Fruit fly (Drosophila melanogaster) whole organism, adult: ENCODE results near the gene Ugt305A1.
A peak's percentile ranks its signal among the peaks of the same experiment; 100 is the strongest.

Source experiments
- CG11617 ChIP-seq: fragments of 200-800 bp; sonication (Bioruptor generic); optimal IDR thresholded peaks from 2 replicates; lab custom pipeline; 2017; ENCODE audit warnings: mild to moderate bottlenecking, missing biosample characterization, missing genetic modification reagents, missing genetic modification characterization
- CG12768 ChIP-seq: fragments of 200-800 bp; sonication (Bioruptor generic); optimal IDR thresholded peaks from 2 replicates; lab custom pipeline; 2017; ENCODE audit warnings: missing biosample characterization, missing genetic modification characterization, mild to moderate bottlenecking, moderate library complexity, missing genetic modification reagents
- CG14711 ChIP-seq: fragments of 200-800 bp; sonication (Bioruptor generic); optimal IDR thresholded peaks from 2 replicates; lab custom pipeline; 2018; ENCODE audit warnings: missing biosample characterization, mild to moderate bottlenecking, missing genetic modification characterization, moderate library complexity
- CG1620 ChIP-seq: fragments of 200-800 bp; sonication (Bioruptor generic); optimal IDR thresholded peaks from 2 replicates; lab custom pipeline; 2016; ENCODE audit warnings: missing biosample characterization, missing genetic modification characterization
- CG33017 ChIP-seq: fragments of 200-800 bp; sonication (Bioruptor generic); optimal IDR thresholded peaks from 2 replicates; lab custom pipeline; 2018; ENCODE audit warnings: missing biosample characterization, mild to moderate bottlenecking, missing genetic modification characterization, moderate library complexity
- CG5204 ChIP-seq: fragments of 200-800 bp; sonication (Bioruptor generic); optimal IDR thresholded peaks from 2 replicates; lab custom pipeline; 2016; ENCODE audit warnings: missing biosample characterization, missing genetic modification characterization
- CG7045 ChIP-seq: fragments of 200-800 bp; sonication (Bioruptor generic); optimal IDR thresholded peaks from 2 replicates; lab custom pipeline; 2017; ENCODE audit warnings: missing biosample characterization, mild to moderate bottlenecking, missing genetic modification characterization
- CG7101 ChIP-seq: fragments of 200-800 bp; sonication (Bioruptor generic); optimal IDR thresholded peaks from 2 replicates; lab custom pipeline; 2018; ENCODE audit warnings: missing biosample characterization, mild to moderate bottlenecking, missing genetic modification characterization, moderate library complexity
- Clk ChIP-seq: fragments of 200-800 bp; sonication (Bioruptor generic); optimal IDR thresholded peaks from 2 replicates; lab custom pipeline; 2017; ENCODE audit warnings: missing biosample characterization, missing genetic modification characterization
- Crg-1 ChIP-seq: fragments of 200-800 bp; sonication (Bioruptor generic); optimal IDR thresholded peaks from 2 replicates; lab custom pipeline; 2016; ENCODE audit warnings: missing biosample characterization, missing genetic modification characterization
- Hr96 ChIP-seq: fragments of 200-800 bp; sonication (Bioruptor generic); optimal IDR thresholded peaks from 2 replicates; lab custom pipeline; 2016; ENCODE audit warnings: missing biosample characterization, missing genetic modification characterization
- Mnt ChIP-seq: fragments of 200-800 bp; sonication (Bioruptor generic); optimal IDR thresholded peaks from 2 replicates; lab custom pipeline; 2016; ENCODE audit warnings: missing biosample characterization, mild to moderate bottlenecking, missing genetic modification characterization
- bab1 ChIP-seq: fragments of 200-800 bp; sonication (Bioruptor generic); optimal IDR thresholded peaks from 3 replicates; lab custom pipeline; 2019; ENCODE audit warnings: missing biosample characterization, mild to moderate bottlenecking, missing genetic modification characterization, moderate library complexity
- cic ChIP-seq: fragments of 200-800 bp; sonication (Bioruptor generic); optimal IDR thresholded peaks from 2 replicates; lab custom pipeline; 2017; ENCODE audit warnings: missing biosample characterization, mild to moderate bottlenecking, missing genetic modification characterization, moderate library complexity
- cnc ChIP-seq, 2 experiments: fragments of >200 bp; optimal IDR thresholded peaks; 2 replicates each; lab custom pipeline; 2017
- kay ChIP-seq: fragments of 200-800 bp; sonication (Bioruptor generic); peaks from one replicate; lab custom pipeline; 2016; ENCODE audit warnings: missing biosample characterization, missing genetic modification characterization, borderline replicate concordance
- ovo ChIP-seq: fragments of 200-800 bp; sonication (Bioruptor generic); optimal IDR thresholded peaks from 2 replicates; lab custom pipeline; 2016; ENCODE audit warnings: missing biosample characterization, missing genetic modification characterization
- pad ChIP-seq: fragments of 200-800 bp; sonication (Bioruptor generic); optimal IDR thresholded peaks from 3 replicates; lab custom pipeline; 2017; ENCODE audit warnings: missing biosample characterization, missing genetic modification characterization, mild to moderate bottlenecking, moderate library complexity, missing genetic modification reagents
- tj ChIP-seq: fragments of 200-800 bp; sonication (Bioruptor generic); optimal IDR thresholded peaks from 3 replicates; lab custom pipeline; 2017; ENCODE audit warnings: missing biosample characterization, mild to moderate bottlenecking, missing genetic modification characterization, moderate library complexity
- toe ChIP-seq: fragments of 200-800 bp; sonication (Bioruptor generic); optimal IDR thresholded peaks from 2 replicates; lab custom pipeline; 2016; ENCODE audit warnings: missing biosample characterization, missing genetic modification characterization

The Ugt305A1 gene

dm6 chr3L:4024464-4024863 lies 35.1 kb upstream of the Ugt305A1 start:
- TF ChIP-seq CG7101 (no peak), Mnt (GFP tag; lab: Kevin White, UChicago) (no peak), CG33017 (tag; lab: Kevin White, UChicago) (no peak), CG14711 (tag; lab: Kevin White, UChicago) (no peak), Crg-1 (GFP tag; lab: Kevin White, UChicago) (no peak), kay (GFP tag; lab: Kevin White, UChicago) (no peak), CG1620 (no peak), Hr96 (GFP tag; lab: Kevin White, UChicago) (no peak), toe (GFP tag; lab: Kevin White, UChicago) (no peak), ovo (GFP tag; lab: Kevin White, UChicago) (no peak), cnc (optimal IDR thresholded peaks at IDR 0.05; lab: Kevin White, UChicago) (no peak), Clk (GFP tag; lab: Kevin White, UChicago) (no peak), CG7045 (GFP tag; lab: Kevin White, UChicago) (no peak), pad (no peak)

- TF ChIP-seq Crg-1 (GFP tag; lab: Kevin White, UChicago) (peak; percentile 6), Hr96 (GFP tag; lab: Kevin White, UChicago) (no peak), tj (GFP tag; lab: Kevin White, UChicago) (no peak), ovo (GFP tag; lab: Kevin White, UChicago) (peak; percentile 42), CG7045 (GFP tag; lab: Kevin White, UChicago) (peak; percentile 46), CG33017 (tag; lab: Kevin White, UChicago) (no peak), pad (no peak), CG1620 (no peak), bab1 (GFP tag; lab: Kevin White, UChicago) (no peak), Clk (GFP tag; lab: Kevin White, UChicago) (no peak), CG7101 (peak; percentile 10), CG5204 (GFP tag; lab: Kevin White, UChicago) (no peak), toe (GFP tag; lab: Kevin White, UChicago) (peak; percentile 11), kay (GFP tag; lab: Kevin White, UChicago) (peak; percentile 82), Mnt (GFP tag; lab: Kevin White, UChicago) (peak; percentile 34), CG12768 (GFP tag; lab: Kevin White, UChicago) (peak; percentile 6), cnc (optimal IDR thresholded peaks at IDR 0.05; lab: Kevin White, UChicago) (no peak), cic (GFP tag; lab: Kevin White, UChicago) (peak; percentile 81), CG14711 (tag; lab: Kevin White, UChicago) (no peak), CG11617 (GFP tag; lab: Kevin White, UChicago) (no peak)
Observed at dm6 chr3L:4025738-4026505, 33.6 kb upstream of the Ugt305A1 start, which contains the start of gene CG11594. Gene CG11594 (minus strand): TSS chr3L:4026011.

DNA sequence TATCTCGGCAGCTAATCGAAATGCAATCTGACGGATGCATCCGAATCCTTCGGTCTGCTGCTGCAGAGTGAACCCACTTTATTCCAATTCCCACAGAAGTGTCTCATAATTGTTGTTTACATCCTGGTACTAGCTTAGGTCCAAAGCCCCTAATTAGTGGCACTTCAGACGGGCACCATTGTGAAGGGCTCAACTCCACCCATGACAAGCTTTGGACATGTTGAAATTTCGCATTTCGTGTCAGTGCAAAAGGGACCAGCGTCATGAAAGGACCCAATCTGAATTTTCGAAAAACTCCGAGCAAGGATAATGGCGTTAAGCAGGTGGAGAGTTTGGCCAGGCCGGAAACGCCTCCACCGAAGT lies 33.1 kb upstream of the Ugt305A1 start, which contains the start of gene Gr64a:
TSS of gene Gr64a (plus strand) at position 264 of the 363 bp plus-strand sequence.
- TF ChIP-seq CG14711 (tag; lab: Kevin White, UChicago), result no peak
- no peak for TF ChIP-seq Mnt (GFP tag; lab: Kevin White, UChicago)

DNA sequence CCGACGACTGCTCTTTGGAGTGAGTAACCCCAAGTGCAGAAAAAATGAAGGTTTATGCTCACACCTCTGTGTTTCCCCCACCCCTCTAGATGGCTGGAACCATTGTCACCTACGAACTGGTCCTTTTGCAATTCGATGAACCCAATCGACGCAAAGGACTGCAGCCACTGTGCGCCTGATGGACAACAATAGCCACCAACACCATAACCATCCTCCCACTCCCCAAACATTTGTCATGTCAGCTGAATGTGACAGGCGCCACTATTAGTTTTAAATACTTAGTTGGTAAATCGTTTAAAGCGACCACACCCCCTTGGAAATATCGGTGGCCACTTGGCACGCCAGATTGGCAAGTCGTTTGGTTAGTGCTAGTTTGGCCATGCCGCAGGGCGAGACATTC lies 31.3 kb upstream of the Ugt305A1 start, which contains the start of the genes Gr64b and Gr64c:
TSS of gene Gr64b (plus strand) at position 301 of the 400 bp plus-strand sequence.
TSS of gene Gr64c (plus strand) at position 301 of the 400 bp plus-strand sequence.
- TF ChIP-seq Hr96 (GFP tag; lab: Kevin White, UChicago) (no peak), kay (GFP tag; lab: Kevin White, UChicago) (no peak), cic (GFP tag; lab: Kevin White, UChicago) (no peak), CG12768 (GFP tag; lab: Kevin White, UChicago) (no peak), CG7101 (no peak), CG5204 (GFP tag; lab: Kevin White, UChicago) (no peak), CG1620 (no peak), CG11617 (GFP tag; lab: Kevin White, UChicago) (no peak)

dm6 chr3L:4031762-4032161 lies 27.8 kb upstream of the Ugt305A1 start, which contains the start of the genes Gr64d and Gr64e:
Gene Gr64d (plus strand): TSS chr3L:4032062.
Gene Gr64e (plus strand): TSS chr3L:4032141.
- TF ChIP-seq pad (no peak), bab1 (GFP tag; lab: Kevin White, UChicago) (no peak), CG7045 (GFP tag; lab: Kevin White, UChicago) (no peak), CG7101 (no peak), toe (GFP tag; lab: Kevin White, UChicago) (no peak), Hr96 (GFP tag; lab: Kevin White, UChicago) (no peak), CG1620 (no peak), CG33017 (tag; lab: Kevin White, UChicago) (no peak), kay (GFP tag; lab: Kevin White, UChicago) (no peak), CG11617 (GFP tag; lab: Kevin White, UChicago) (no peak), tj (GFP tag; lab: Kevin White, UChicago) (no peak), CG14711 (tag; lab: Kevin White, UChicago) (no peak), Crg-1 (GFP tag; lab: Kevin White, UChicago) (no peak), CG12768 (GFP tag; lab: Kevin White, UChicago) (no peak), ovo (GFP tag; lab: Kevin White, UChicago) (no peak), Clk (GFP tag; lab: Kevin White, UChicago) (no peak)

DNA sequence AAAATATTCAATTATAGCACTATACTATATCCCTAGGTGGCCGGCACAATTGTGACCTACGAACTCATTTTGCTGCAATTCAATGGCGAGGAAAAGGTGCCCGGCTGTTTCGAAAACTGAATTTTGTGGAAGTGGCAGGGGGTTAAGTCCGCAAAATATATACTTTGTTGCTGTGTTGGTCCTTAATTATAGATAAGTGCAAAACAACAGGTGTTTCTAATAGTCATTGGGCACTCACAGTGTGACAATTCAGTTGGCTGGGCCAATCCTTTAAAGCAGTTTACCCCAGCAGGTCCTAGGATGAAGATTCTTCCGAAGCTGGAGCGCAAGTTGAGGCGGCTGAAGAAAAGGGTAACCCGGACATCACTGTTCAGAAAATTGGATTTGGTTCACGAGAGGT lies 24.1 kb upstream of the Ugt305A1 start, which contains the start of gene Gr64f:
TSS of gene Gr64f (plus strand) at position 301 of the 400 bp plus-strand sequence.
- TF ChIP-seq toe (GFP tag; lab: Kevin White, UChicago), result no peak
- no peak for TF ChIP-seq Clk (GFP tag; lab: Kevin White, UChicago)
- no peak for TF ChIP-seq CG12768 (GFP tag; lab: Kevin White, UChicago)
- no peak for TF ChIP-seq tj (GFP tag; lab: Kevin White, UChicago)
- no peak for TF ChIP-seq CG5204 (GFP tag; lab: Kevin White, UChicago)
- TF ChIP-seq Mnt (GFP tag; lab: Kevin White, UChicago), result no peak
- TF ChIP-seq CG1620, result no peak
- TF ChIP-seq bab1 (GFP tag; lab: Kevin White, UChicago), result no peak
- TF ChIP-seq kay (GFP tag; lab: Kevin White, UChicago), result no peak
- no peak for TF ChIP-seq CG11617 (GFP tag; lab: Kevin White, UChicago)
- no peak for TF ChIP-seq cic (GFP tag; lab: Kevin White, UChicago)
- no peak for TF ChIP-seq CG7101
- no peak for TF ChIP-seq ovo (GFP tag; lab: Kevin White, UChicago)
- TF ChIP-seq cnc (optimal IDR thresholded peaks at IDR 0.05; lab: Kevin White, UChicago), result no peak
- no peak for TF ChIP-seq pad
- TF ChIP-seq CG14711 (tag; lab: Kevin White, UChicago), result no peak
- no peak for TF ChIP-seq CG7045 (GFP tag; lab: Kevin White, UChicago)
- no peak for TF ChIP-seq Crg-1 (GFP tag; lab: Kevin White, UChicago)
- TF ChIP-seq Hr96 (GFP tag; lab: Kevin White, UChicago), result no peak
